Fruit fly (Drosophila melanogaster): ENCODE measurements around the gene CG5808.

DNA sequence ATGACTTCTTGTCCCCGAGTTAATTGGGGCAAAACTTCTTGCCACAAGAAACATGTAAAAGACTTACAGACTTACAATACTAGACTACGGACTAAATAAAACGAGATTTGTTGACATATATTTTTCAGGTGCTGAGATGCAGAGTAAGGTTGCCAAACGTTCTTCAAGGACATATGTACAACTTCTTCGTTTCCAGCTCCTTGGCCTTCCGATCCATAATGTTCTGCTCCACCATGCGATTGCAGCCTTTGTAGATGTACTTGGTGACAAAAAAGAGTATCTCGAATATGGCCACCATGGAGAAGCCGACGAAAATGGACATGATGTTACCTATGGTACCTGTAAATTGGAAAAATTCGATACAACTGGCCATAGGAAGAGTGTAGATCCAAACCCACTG lies 40.7 kb upstream of the CG5808 start, which contains the start of gene CAH4:
- TF ChIP-seq CTCF (optimal IDR thresholded peaks at IDR 0.05), result no peak
- no peak for TF ChIP-seq CG8478 (optimal IDR thresholded peaks at IDR 0.05)

Measured in S2 (cell line).